Worm (Caenorhabditis elegans): Measurements from ENCODE around the gene Y59E9AL.4.

Gene Y59E9AL.4

DNA sequence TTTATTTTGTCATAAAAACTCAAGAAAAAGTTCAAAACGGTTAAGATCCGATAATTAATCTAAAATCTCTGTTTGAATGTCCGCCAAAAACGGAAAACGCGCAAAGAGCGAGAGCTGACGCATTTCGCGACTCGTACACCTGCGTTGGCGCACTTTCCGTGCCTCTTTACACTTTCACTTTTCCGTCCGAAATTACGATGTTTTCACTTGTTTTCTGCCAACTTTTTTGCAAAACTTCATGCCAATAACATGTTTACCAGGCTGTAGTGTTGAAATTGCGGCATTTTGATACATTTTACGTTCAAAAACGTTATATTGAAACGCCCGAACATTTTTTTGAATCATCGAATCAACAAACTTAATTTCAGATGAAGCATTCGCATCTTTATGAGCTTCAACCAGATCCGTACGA is 31.2 kb downstream of the Y59E9AL.4 start, which contains the start of gene W03F8.4 (continued):
- TF ChIP-seq mxl-1 (tag; optimal IDR thresholded peaks at IDR 0.05), result no peak
- 0 out of 2 replicates have a peak, but pooled peaks have one; percentile 76 for TF ChIP-seq ztf-28 (GFP tag; IDR thresholded peaks at IDR 0.05)
- no peak for TF ChIP-seq hlh-26 (GFP tag; conservative IDR thresholded peaks at IDR 0.05)
- TF ChIP-seq xnd-1 (tag; optimal IDR thresholded peaks at IDR 0.05), result peak; percentile 59
- TF ChIP-seq F23B12.7 (tag; optimal IDR thresholded peaks at IDR 0.05; ENCODE audit: insufficient read depth), result peak; percentile 67
- no peak for TF ChIP-seq nfya-2 (GFP tag; IDR thresholded peaks at IDR 0.05)
- no peak for TF ChIP-seq sdz-38 (tag; optimal IDR thresholded peaks at IDR 0.05)
- no peak for TF ChIP-seq fkh-3 (tag; optimal IDR thresholded peaks at IDR 0.05)
- TF ChIP-seq nfyb-1 (GFP tag; IDR thresholded peaks at IDR 0.05), result peak; percentile 89
- peak; percentile 77 for TF ChIP-seq lir-1 (GFP tag; conservative IDR thresholded peaks at IDR 0.05)
- TF ChIP-seq nhr-90 (tag; optimal IDR thresholded peaks at IDR 0.05), result no peak
- peak; percentile 83; the same call in 1 of the 2 replicates for TF ChIP-seq Y56A3A.18 (GFP tag; IDR thresholded peaks at IDR 0.05)
- TF ChIP-seq egl-18 (GFP tag; IDR thresholded peaks at IDR 0.05), result 0 out of 2 replicates have a peak, but pooled peaks have one; percentile 64
- TF ChIP-seq madf-6 (GFP tag; IDR thresholded peaks at IDR 0.05), result peak; percentile 88
- TF ChIP-seq mcd-1 (GFP tag; IDR thresholded peaks at IDR 0.05), result peak; percentile 94
- peak; percentile 47 for TF ChIP-seq unc-130 (GFP tag; optimal IDR thresholded peaks at IDR 0.05)
- peak; percentile 83 for TF ChIP-seq C06A6.2 (GFP tag; conservative IDR thresholded peaks at IDR 0.05)
- no peak for TF ChIP-seq dpff-1 (tag; optimal IDR thresholded peaks at IDR 0.05)
- TF ChIP-seq T07F8.4 (tag; optimal IDR thresholded peaks at IDR 0.05), result no peak
- TF ChIP-seq ceh-58 (GFP tag; IDR thresholded peaks at IDR 0.05), result no peak
- peak; percentile 36 for TF ChIP-seq chd-7 (tag; optimal IDR thresholded peaks at IDR 0.05)
- TF ChIP-seq F57C9.4 (tag; optimal IDR thresholded peaks at IDR 0.05), result no peak
- no peak for TF ChIP-seq nhr-120 (GFP tag; IDR thresholded peaks at IDR 0.05)
- 0 out of 2 replicates have a peak, but pooled peaks have one; percentile 70 for TF ChIP-seq bed-1 (GFP tag; IDR thresholded peaks at IDR 0.05)
- TF ChIP-seq lin-54 (GFP tag; optimal IDR thresholded peaks at IDR 0.05), result peak; percentile 99
- no peak; the same call in 1 of the 2 replicates for TF ChIP-seq Y53F4B.3 (GFP tag; IDR thresholded peaks at IDR 0.05)
- TF ChIP-seq F49E8.2 (tag; optimal IDR thresholded peaks at IDR 0.05; ENCODE audit: insufficient read depth), result peak; percentile 29
- TF ChIP-seq lin-26 (GFP tag; IDR thresholded peaks at IDR 0.05), result 0 out of 2 replicates have a peak, but pooled peaks have one; percentile 35
- TF ChIP-seq lsl-1 (GFP tag; optimal IDR thresholded peaks at IDR 0.05), result peak; percentile 78
- peak; percentile 55 for TF ChIP-seq somi-1 (GFP tag; optimal IDR thresholded peaks at IDR 0.05)
- no peak for TF ChIP-seq Y67H2A.10 (GFP tag; conservative IDR thresholded peaks at IDR 0.05)
- TF ChIP-seq hmg-20 (GFP tag; IDR thresholded peaks at IDR 0.05), result peak; percentile 86
- TF ChIP-seq ceh-40 (GFP tag; IDR thresholded peaks at IDR 0.05), result no peak
- peak; percentile 93 for TF ChIP-seq ekl-4 (GFP tag; IDR thresholded peaks at IDR 0.05)
- no peak for TF ChIP-seq rec-8 (tag; optimal IDR thresholded peaks at IDR 0.05)
- peak; percentile 90 for TF ChIP-seq rcor-1 (GFP tag; IDR thresholded peaks at IDR 0.05)
- TF ChIP-seq ceh-100 (GFP tag; IDR thresholded peaks at IDR 0.05), result peak; percentile 83
- no peak for TF ChIP-seq T26A5.8 (tag; optimal IDR thresholded peaks at IDR 0.05)
- TF ChIP-seq ztf-3 (GFP tag; optimal IDR thresholded peaks at IDR 0.05), result no peak
- TF ChIP-seq bed-2 (GFP tag; IDR thresholded peaks at IDR 0.05), result no peak
- TF ChIP-seq B0336.3 (GFP tag; IDR thresholded peaks at IDR 0.05), result peak; percentile 90
- peak; percentile 88 for TF ChIP-seq snpc-4 (GFP tag; optimal IDR thresholded peaks at IDR 0.05)
- peak; percentile 82 to 95 (median 94) for TF ChIP-seq snpc-4 (tag; optimal IDR thresholded peaks at IDR 0.05)
- TF ChIP-seq ztf-25 (GFP tag; IDR thresholded peaks at IDR 0.05), result no peak
- TF ChIP-seq F33H1.4 (GFP tag; IDR thresholded peaks at IDR 0.05), result peak; percentile 75
- TF ChIP-seq nhr-27 (tag; optimal IDR thresholded peaks at IDR 0.05), result no peak
- no peak for TF ChIP-seq mes-4 (tag; optimal IDR thresholded peaks at IDR 0.05)
- TF ChIP-seq lin-35 (GFP tag; optimal IDR thresholded peaks at IDR 0.05), result peak; percentile 41 to 97 (median 82)
- peak; percentile 70 to 87 for TF ChIP-seq let-607 (tag; optimal IDR thresholded peaks at IDR 0.05)
